Worm (Caenorhabditis elegans) whole organism, L2 larva: ENCODE data around the gene R08E5.1.

Experiments used
- alr-1 ChIP-seq: fragments of 150-350 bp; optimal IDR thresholded peaks from 2 replicates; lab custom pipeline; 2014; ENCODE audit warnings: missing biosample characterization, missing genetic modification characterization
- ceh-82 ChIP-seq: fragments of 150-350 bp; optimal IDR thresholded peaks from 2 replicates; lab custom pipeline; 2014; ENCODE audit warnings: missing biosample characterization, missing genetic modification characterization
- dmd-4 ChIP-seq: sonication (generic microtip); optimal IDR thresholded peaks from 2 replicates; lab custom pipeline; 2017; ENCODE audit warnings: missing biosample characterization, missing genetic modification characterization
- egl-27 ChIP-seq: sonication (generic microtip); optimal IDR thresholded peaks from 3 replicates; lab custom pipeline; 2017; ENCODE audit warnings: missing biosample characterization, missing genetic modification reagents, missing genetic modification characterization
- lsy-2 ChIP-seq, 2 experiments: fragments of 150-350 bp in 1 of 2; sonication (generic microtip) in 1 of 2; optimal IDR thresholded peaks; 2 replicates each; lab custom pipeline; 2014 to 2017; ENCODE audit warnings: missing biosample characterization in 2 of 2, missing genetic modification characterization in 2 of 2
- sem-4 ChIP-seq: fragments of 150-350 bp; optimal IDR thresholded peaks from 2 replicates; lab custom pipeline; 2014; ENCODE audit warnings: missing biosample characterization, missing genetic modification reagents, missing genetic modification characterization
- ztf-11 ChIP-seq: sonication (generic microtip); optimal IDR thresholded peaks from 2 replicates; lab custom pipeline; 2017; ENCODE audit warnings: missing biosample characterization, missing genetic modification characterization

DNA sequence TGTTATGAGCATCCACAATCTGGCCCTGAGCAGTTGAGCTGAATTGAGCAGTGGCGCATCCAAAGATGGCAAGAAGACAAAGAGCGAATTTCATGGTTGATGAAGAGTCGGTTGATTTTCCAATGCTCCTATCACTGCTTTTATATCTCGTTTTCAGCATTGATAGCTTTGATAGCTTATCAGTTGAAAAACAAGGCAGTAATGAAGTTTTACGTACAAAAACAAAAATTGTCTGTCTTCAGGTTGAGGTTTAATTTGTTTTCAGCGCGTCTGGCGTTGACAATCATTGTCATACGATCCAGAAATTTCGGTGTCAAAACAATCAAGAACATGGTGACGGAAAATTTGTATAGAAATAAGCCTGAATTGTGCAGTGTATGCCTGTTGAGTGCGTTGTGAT, 40.2 kb upstream of the R08E5.1 start, which contains the start of gene scl-13:
- TF ChIP-seq lsy-2 (tag; optimal IDR thresholded peaks at IDR 0.05; lab: Kevin White, UChicago) = no peak
- TF ChIP-seq dmd-4 (tag; lab: Kevin White, UChicago) = no peak
- no peak for TF ChIP-seq ztf-11 (tag; lab: Kevin White, UChicago)
- TF ChIP-seq egl-27 (tag; lab: Kevin White, UChicago) = no peak
- no peak for TF ChIP-seq sem-4
- no peak for TF ChIP-seq alr-1 (tag; lab: Kevin White, UChicago)
- TF ChIP-seq ceh-82 (tag; lab: Kevin White, UChicago) = no peak
